Fruit fly (Drosophila melanogaster): ENCODE results near the gene Prx4.
A peak's percentile ranks its signal among the peaks of the same experiment; 100 is the strongest.

Prx4 gene

dm6 chr3L:3045256-3045743, 3.1 kb downstream of the Prx4 start:
- TF ChIP-seq fd96Ca (GFP tag; IDR thresholded peaks at IDR 0.05) (peak; percentile 32; the same call in 1 of the 3 replicates), Pif1A (GFP tag; optimal IDR thresholded peaks at IDR 0.05) (peak; percentile 83), CG12605 (GFP tag; IDR thresholded peaks at IDR 0.05) (no peak; the same call in 1 of the 2 replicates), CG8301 (tag; optimal IDR thresholded peaks at IDR 0.05) (peak; percentile 76), Pif1B (GFP tag; optimal IDR thresholded peaks at IDR 0.05) (peak; percentile 88), Snoo (tag; optimal IDR thresholded peaks at IDR 0.05) (peak; percentile 79), CG32121 (GFP tag; IDR thresholded peaks at IDR 0.05) (peak; percentile 37; the same call in 1 of the 2 replicates), CG34367 (tag; optimal IDR thresholded peaks at IDR 0.05) (peak; percentile 87), CG15710 (tag; optimal IDR thresholded peaks at IDR 0.05) (peak; percentile 92), gl (tag; optimal IDR thresholded peaks at IDR 0.05) (peak; percentile 70), rn (GFP tag; IDR thresholded peaks at IDR 0.05) (no peak), CG9948 (tag; optimal IDR thresholded peaks at IDR 0.05) (peak; percentile 90), D1 (tag; optimal IDR thresholded peaks at IDR 0.05) (peak; percentile 89), Ets98B (GFP tag; IDR thresholded peaks at IDR 0.05) (peak; percentile 61), CG4496 (GFP tag; IDR thresholded peaks at IDR 0.05) (peak; percentile 74; the same call in 1 of the 3 replicates), EcR (GFP tag; optimal IDR thresholded peaks at IDR 0.05) (no peak), CG8159 (tag; optimal IDR thresholded peaks at IDR 0.05) (peak; percentile 94), CG14655 (GFP tag; optimal IDR thresholded peaks at IDR 0.05) (peak; percentile 83), CG17806 (tag; optimal IDR thresholded peaks at IDR 0.05) (peak; percentile 87), CG13204 (GFP tag; optimal IDR thresholded peaks at IDR 0.05) (peak; percentile 48), CG10348 (GFP tag; IDR thresholded peaks at IDR 0.05) (no peak)

dm6 chr3L:3046325-3047156, 4.4 kb downstream of the Prx4 start, which contains the start of the genes scramb2 and Sk2:
Gene scramb2, minus strand, starts transcription at chr3L:3046812.
Gene Sk2, plus strand, starts transcription at chr3L:3047087.
- TF ChIP-seq Pif1B (GFP tag; optimal IDR thresholded peaks at IDR 0.05) (peak; percentile 95), fd96Ca (GFP tag; IDR thresholded peaks at IDR 0.05) (peak; percentile 97), CG9948 (tag; optimal IDR thresholded peaks at IDR 0.05) (peak; percentile 96), CG4496 (GFP tag; IDR thresholded peaks at IDR 0.05) (peak; percentile 98), gl (tag; optimal IDR thresholded peaks at IDR 0.05) (peak; percentile 91), CG34367 (tag; optimal IDR thresholded peaks at IDR 0.05) (peak; percentile 95), Pif1A (GFP tag; optimal IDR thresholded peaks at IDR 0.05) (peak; percentile 96), CG17806 (tag; optimal IDR thresholded peaks at IDR 0.05) (peak; percentile 96), rn (GFP tag; IDR thresholded peaks at IDR 0.05) (peak; percentile 91), CG14655 (GFP tag; optimal IDR thresholded peaks at IDR 0.05) (peak; percentile 97), CG10348 (GFP tag; IDR thresholded peaks at IDR 0.05) (peak; percentile 67), EcR (GFP tag; optimal IDR thresholded peaks at IDR 0.05) (no peak), Snoo (tag; optimal IDR thresholded peaks at IDR 0.05) (peak; percentile 95), D1 (tag; optimal IDR thresholded peaks at IDR 0.05) (no peak), CG8301 (tag; optimal IDR thresholded peaks at IDR 0.05) (peak; percentile 97), CG15710 (tag; optimal IDR thresholded peaks at IDR 0.05) (peak; percentile 96), CG32121 (GFP tag; IDR thresholded peaks at IDR 0.05) (peak; percentile 97), CG8159 (tag; optimal IDR thresholded peaks at IDR 0.05) (peak; percentile 95), Ets98B (GFP tag; IDR thresholded peaks at IDR 0.05) (peak; percentile 97), CG13204 (GFP tag; optimal IDR thresholded peaks at IDR 0.05) (peak; percentile 94), CG12605 (GFP tag; IDR thresholded peaks at IDR 0.05) (peak; percentile 97)

dm6 chr3L:3048647-3049046, 6.5 kb downstream of the Prx4 start:
- no peak for TF ChIP-seq Ets98B (GFP tag; IDR thresholded peaks at IDR 0.05)
- TF ChIP-seq CG12605 (GFP tag; IDR thresholded peaks at IDR 0.05): no peak
- TF ChIP-seq fd96Ca (GFP tag; IDR thresholded peaks at IDR 0.05): no peak
- TF ChIP-seq Pif1B (GFP tag; optimal IDR thresholded peaks at IDR 0.05): no peak
- TF ChIP-seq CG32121 (GFP tag; IDR thresholded peaks at IDR 0.05): no peak
- TF ChIP-seq CG8159 (tag; optimal IDR thresholded peaks at IDR 0.05): no peak
- TF ChIP-seq Pif1A (GFP tag; optimal IDR thresholded peaks at IDR 0.05): no peak
- TF ChIP-seq D1 (tag; optimal IDR thresholded peaks at IDR 0.05): no peak
- TF ChIP-seq rn (GFP tag; IDR thresholded peaks at IDR 0.05): no peak
- no peak for TF ChIP-seq CG13204 (GFP tag; optimal IDR thresholded peaks at IDR 0.05)
- no peak for TF ChIP-seq CG17806 (tag; optimal IDR thresholded peaks at IDR 0.05)
- TF ChIP-seq CG14655 (GFP tag; optimal IDR thresholded peaks at IDR 0.05): no peak
- no peak for TF ChIP-seq CG9948 (tag; optimal IDR thresholded peaks at IDR 0.05)
- no peak for TF ChIP-seq EcR (GFP tag; optimal IDR thresholded peaks at IDR 0.05)
- TF ChIP-seq CG10348 (GFP tag; IDR thresholded peaks at IDR 0.05): no peak
- no peak for TF ChIP-seq Snoo (tag; optimal IDR thresholded peaks at IDR 0.05)
- no peak for TF ChIP-seq gl (tag; optimal IDR thresholded peaks at IDR 0.05)
- TF ChIP-seq CG8301 (tag; optimal IDR thresholded peaks at IDR 0.05): no peak
- no peak for TF ChIP-seq CG4496 (GFP tag; IDR thresholded peaks at IDR 0.05)

dm6 chr3L:3050185-3050584, 8.0 kb downstream of the Prx4 start, which contains the start of gene CG32485:
Gene CG32485, plus strand, starts transcription at chr3L:3050323.
- TF ChIP-seq CG8301 (tag; optimal IDR thresholded peaks at IDR 0.05): peak; percentile 17
- TF ChIP-seq CG34367 (tag; optimal IDR thresholded peaks at IDR 0.05): no peak
- TF ChIP-seq CG17806 (tag; optimal IDR thresholded peaks at IDR 0.05): no peak
- TF ChIP-seq CG8159 (tag; optimal IDR thresholded peaks at IDR 0.05): no peak
- peak; percentile 42; the same call in 1 of the 2 replicates for TF ChIP-seq CG32121 (GFP tag; IDR thresholded peaks at IDR 0.05)
- peak; percentile 53; the same call in 2 of the 3 replicates for TF ChIP-seq CG4496 (GFP tag; IDR thresholded peaks at IDR 0.05)
- peak; percentile 25 for TF ChIP-seq CG15710 (tag; optimal IDR thresholded peaks at IDR 0.05)
- no peak for TF ChIP-seq EcR (GFP tag; optimal IDR thresholded peaks at IDR 0.05)
- TF ChIP-seq Pif1A (GFP tag; optimal IDR thresholded peaks at IDR 0.05): no peak
- no peak for TF ChIP-seq Ets98B (GFP tag; IDR thresholded peaks at IDR 0.05)
- no peak for TF ChIP-seq D1 (tag; optimal IDR thresholded peaks at IDR 0.05)
- TF ChIP-seq CG10348 (GFP tag; IDR thresholded peaks at IDR 0.05): no peak
- no peak for TF ChIP-seq Snoo (tag; optimal IDR thresholded peaks at IDR 0.05)
- TF ChIP-seq rn (GFP tag; IDR thresholded peaks at IDR 0.05): no peak
- 0 out of 2 replicates have a peak, but pooled peaks have one; percentile 43 for TF ChIP-seq CG12605 (GFP tag; IDR thresholded peaks at IDR 0.05)
- TF ChIP-seq CG9948 (tag; optimal IDR thresholded peaks at IDR 0.05): no peak
- 0 out of 3 replicates have a peak, but pooled peaks have one; percentile 11 for TF ChIP-seq fd96Ca (GFP tag; IDR thresholded peaks at IDR 0.05)
- peak; percentile 2 for TF ChIP-seq gl (tag; optimal IDR thresholded peaks at IDR 0.05)
- no peak for TF ChIP-seq CG14655 (GFP tag; optimal IDR thresholded peaks at IDR 0.05)
- TF ChIP-seq CG13204 (GFP tag; optimal IDR thresholded peaks at IDR 0.05): no peak
- TF ChIP-seq Pif1B (GFP tag; optimal IDR thresholded peaks at IDR 0.05): no peak
